Worm (Caenorhabditis elegans) whole organism, L1 larva: ENCODE results near the gene K09A11.1.

ENCODE experiments used
- C16A3.4 ChIP-seq: fragments of 150-350 bp; optimal IDR thresholded peaks from 2 replicates; lab custom pipeline; 2014; ENCODE audit warnings: missing biosample characterization, missing genetic modification characterization
- Y116A8C.19 ChIP-seq: sonication (generic microtip); optimal IDR thresholded peaks from 2 replicates; lab custom pipeline; 2016; ENCODE audit warnings: missing compliant biosample characterization, missing genetic modification characterization, borderline replicate concordance
- alr-1 ChIP-seq: fragments of 200-800 bp; sonication (Bioruptor generic); optimal IDR thresholded peaks from 2 replicates; lab custom pipeline; 2018; ENCODE audit warnings: borderline replicate concordance, mild to moderate bottlenecking, missing genetic modification characterization, missing compliant biosample characterization
- ama-1 ChIP-seq: fragments of 150-350 bp; optimal IDR thresholded peaks from 2 replicates; lab custom pipeline; 2014
- blmp-1 ChIP-seq: fragments of 150-350 bp; optimal IDR thresholded peaks from 2 replicates; lab custom pipeline; 2014; ENCODE audit warnings: missing biosample characterization, missing genetic modification characterization
- ceh-82 ChIP-seq, 3 experiments: fragments of 150-350 bp in 1 of 3; sonication (generic microtip) in 2 of 3; optimal IDR thresholded peaks; 2 replicates each; lab custom pipeline; 2014 to 2017; ENCODE audit warnings: missing biosample characterization in 3 of 3, missing genetic modification characterization in 3 of 3
- ceh-90 ChIP-seq: sonication (generic microtip); optimal IDR thresholded peaks from 2 replicates; lab custom pipeline; 2016; ENCODE audit warnings: missing genetic modification characterization, missing compliant biosample characterization
- ces-1 ChIP-seq: fragments of 150-350 bp; optimal IDR thresholded peaks from 2 replicates; lab custom pipeline; 2014; ENCODE audit warnings: missing biosample characterization, missing genetic modification reagents, missing genetic modification characterization
- dpl-1 ChIP-seq, 3 experiments: fragments of 150-350 bp in 2 of 3; sonication (generic microtip) in 1 of 3; optimal IDR thresholded peaks; 2 replicates each; lab custom pipeline; 2014 to 2017; ENCODE audit warnings: missing biosample characterization in 3 of 3, missing genetic modification characterization in 3 of 3, missing genetic modification reagents in 3 of 3
- dsc-1 ChIP-seq: sonication (generic microtip); optimal IDR thresholded peaks from 2 replicates; lab custom pipeline; 2016; ENCODE audit warnings: mild to moderate bottlenecking, missing genetic modification characterization, missing compliant biosample characterization
- efl-1 ChIP-seq, 4 experiments: fragments of 150-350 bp; optimal IDR thresholded peaks in 3 of 4; peaks in 1 of 4; 1 replicate in 1 of 4; 2 replicates in 3 of 4; lab custom pipeline; 2014; ENCODE audit warnings: missing biosample characterization in 2 of 4, missing genetic modification characterization in 2 of 4, missing genetic modification reagents in 2 of 4
- efl-3 ChIP-seq: fragments of 200-800 bp; sonication (Bioruptor generic); optimal IDR thresholded peaks from 2 replicates; lab custom pipeline; 2018; ENCODE audit warnings: mild to moderate bottlenecking, missing genetic modification characterization, missing compliant biosample characterization
- egl-27 ChIP-seq, 2 experiments: fragments of 150-350 bp in 1 of 2; sonication (generic microtip); optimal IDR thresholded peaks; 3 replicates each; lab custom pipeline; 2017 to 2018; ENCODE audit warnings: missing biosample characterization in 2 of 2, missing genetic modification characterization in 2 of 2, missing genetic modification reagents in 2 of 2
- elt-2 ChIP-seq: sonication (generic microtip); optimal IDR thresholded peaks from 2 replicates; lab custom pipeline; 2016; ENCODE audit warnings: missing genetic modification characterization, mild to moderate bottlenecking, inconsistent platforms, missing compliant biosample characterization, missing genetic modification reagents
- elt-3 ChIP-seq, 6 experiments: fragments of 150-350 bp in 1 of 6; sonication (generic microtip); optimal IDR thresholded peaks; 2 replicates each; lab custom pipeline; 2017 to 2018; ENCODE audit warnings: missing biosample characterization in 6 of 6, missing genetic modification characterization in 6 of 6, inconsistent platforms in 1 of 6
- fkh-8 ChIP-seq: sonication (generic microtip); optimal IDR thresholded peaks from 2 replicates; lab custom pipeline; 2016; ENCODE audit warnings: mild to moderate bottlenecking, missing genetic modification characterization, missing compliant biosample characterization
- fos-1 ChIP-seq: fragments of 150-350 bp; optimal IDR thresholded peaks from 2 replicates; lab custom pipeline; 2014; ENCODE audit warnings: missing biosample characterization, missing genetic modification characterization
- grh-1 ChIP-seq: fragments of 200-800 bp; sonication (Bioruptor generic); IDR thresholded peaks from 2 replicates; pipeline ENCODE4 v1.3.6; 2022; ENCODE audit warnings: missing genetic modification reagents, missing genetic modification characterization, missing compliant biosample characterization
- hlh-4 ChIP-seq: sonication (generic microtip); optimal IDR thresholded peaks from 2 replicates; lab custom pipeline; 2016; ENCODE audit warnings: mild to moderate bottlenecking, missing genetic modification characterization, missing compliant biosample characterization
- hpl-2 ChIP-seq: fragments of 150-350 bp; optimal IDR thresholded peaks from 2 replicates; lab custom pipeline; 2014; ENCODE audit warnings: missing biosample characterization, missing genetic modification reagents, missing genetic modification characterization
- lin-14 ChIP-seq: fragments of 200-800 bp; sonication (Bioruptor generic); optimal IDR thresholded peaks from 2 replicates; lab custom pipeline; 2018; ENCODE audit warnings: mild to moderate bottlenecking, missing genetic modification characterization, moderate library complexity, missing compliant biosample characterization
- lin-35 ChIP-seq, 2 experiments: fragments of 150-350 bp; optimal IDR thresholded peaks; 2 replicates each; lab custom pipeline; 2014; ENCODE audit warnings: missing biosample characterization in 2 of 2, missing genetic modification characterization in 2 of 2, missing genetic modification reagents in 2 of 2
- lin-39 ChIP-seq: fragments of 150-350 bp; optimal IDR thresholded peaks from 2 replicates; lab custom pipeline; 2014; ENCODE audit warnings: missing biosample characterization, missing genetic modification reagents, missing genetic modification characterization
- lsy-2 ChIP-seq, 2 experiments: fragments of 150-350 bp; optimal IDR thresholded peaks; 2 replicates each; lab custom pipeline; 2014; ENCODE audit warnings: missing biosample characterization in 2 of 2, missing genetic modification characterization in 2 of 2
- mdl-1 ChIP-seq, 2 experiments: fragments of 150-350 bp; optimal IDR thresholded peaks; 2 replicates each; lab custom pipeline; 2014 to 2017; ENCODE audit warnings: missing biosample characterization in 2 of 2, missing genetic modification characterization in 2 of 2, inconsistent platforms in 1 of 2
- mep-1 ChIP-seq: fragments of 150-350 bp; optimal IDR thresholded peaks from 2 replicates; lab custom pipeline; 2014; ENCODE audit warnings: missing biosample characterization, missing genetic modification characterization
- nhr-12 ChIP-seq: sonication (generic microtip); optimal IDR thresholded peaks from 2 replicates; lab custom pipeline; 2017; ENCODE audit warnings: missing biosample characterization, missing genetic modification characterization
- nhr-19 ChIP-seq: fragments of 200-800 bp; sonication (Bioruptor generic); conservative IDR thresholded peaks from 2 replicates; pipeline ENCODE4 v1.3.6; 2022; ENCODE audit warnings: missing genetic modification characterization, missing compliant biosample characterization
- nhr-20 ChIP-seq: sonication (generic microtip); optimal IDR thresholded peaks from 2 replicates; lab custom pipeline; 2016; ENCODE audit warnings: mild to moderate bottlenecking, missing genetic modification characterization, missing compliant biosample characterization
- nhr-237 ChIP-seq: fragments of 150-350 bp; optimal IDR thresholded peaks from 2 replicates; lab custom pipeline; 2014; ENCODE audit warnings: missing biosample characterization, missing genetic modification characterization
- nhr-71 ChIP-seq: sonication (generic microtip); optimal IDR thresholded peaks from 2 replicates; lab custom pipeline; 2016; ENCODE audit warnings: mild to moderate bottlenecking, missing genetic modification characterization, moderate library complexity, missing compliant biosample characterization
- nhr-77 ChIP-seq: fragments of 150-350 bp; optimal IDR thresholded peaks from 2 replicates; lab custom pipeline; 2014; ENCODE audit warnings: missing biosample characterization, missing genetic modification characterization
- nhr-85 ChIP-seq: sonication (generic microtip); peaks from one replicate; lab custom pipeline; 2016; ENCODE audit warnings: missing genetic modification characterization, inconsistent platforms, missing compliant biosample characterization
- nhr-90 ChIP-seq: sonication (generic microtip); optimal IDR thresholded peaks from 2 replicates; lab custom pipeline; 2016; ENCODE audit warnings: mild to moderate bottlenecking, missing genetic modification characterization, missing compliant biosample characterization; ENCODE audit not compliant: poor library complexity
- rnt-1 ChIP-seq: sonication (generic microtip); optimal IDR thresholded peaks from 2 replicates; lab custom pipeline; 2016; ENCODE audit warnings: mild to moderate bottlenecking, missing genetic modification characterization, moderate library complexity, missing compliant biosample characterization
- snu-23 ChIP-seq: sonication (generic microtip); optimal IDR thresholded peaks from 2 replicates; lab custom pipeline; 2016; ENCODE audit warnings: missing genetic modification characterization, missing compliant biosample characterization
- sox-4 ChIP-seq: sonication (generic microtip); optimal IDR thresholded peaks from 2 replicates; lab custom pipeline; 2016; ENCODE audit warnings: missing genetic modification characterization, missing compliant biosample characterization
- sptf-1 ChIP-seq: fragments of 150-350 bp; optimal IDR thresholded peaks from 2 replicates; lab custom pipeline; 2014; ENCODE audit warnings: missing biosample characterization, missing genetic modification characterization
- swsn-7 ChIP-seq: sonication (generic microtip); optimal IDR thresholded peaks from 2 replicates; lab custom pipeline; 2016; ENCODE audit warnings: missing genetic modification characterization, missing compliant biosample characterization
- tbx-2 ChIP-seq: sonication (generic microtip); optimal IDR thresholded peaks from 2 replicates; lab custom pipeline; 2016; ENCODE audit warnings: missing genetic modification characterization, missing compliant biosample characterization
- tlp-1 ChIP-seq: fragments of 150-350 bp; optimal IDR thresholded peaks from 2 replicates; lab custom pipeline; 2014; ENCODE audit warnings: missing biosample characterization, missing genetic modification characterization
- unc-130 ChIP-seq: fragments of 150-350 bp; optimal IDR thresholded peaks from 2 replicates; lab custom pipeline; 2017; ENCODE audit warnings: missing biosample characterization, missing genetic modification characterization, inconsistent platforms
- unc-86 ChIP-seq: sonication (generic microtip); optimal IDR thresholded peaks from 2 replicates; lab custom pipeline; 2016; ENCODE audit warnings: missing genetic modification characterization, missing compliant biosample characterization
- unc-98 ChIP-seq: fragments of 200-800 bp; sonication (Bioruptor generic); IDR thresholded peaks from 2 replicates; pipeline ENCODE4 v1.3.6; 2022; ENCODE audit warnings: missing genetic modification characterization, missing compliant biosample characterization
- vab-15 ChIP-seq: sonication (generic microtip); optimal IDR thresholded peaks from 2 replicates; lab custom pipeline; 2017; ENCODE audit warnings: missing genotype, mild to moderate bottlenecking, missing genetic modification characterization, missing compliant biosample characterization
- xbp-1 ChIP-seq: sonication (generic microtip); optimal IDR thresholded peaks from 2 replicates; lab custom pipeline; 2016; ENCODE audit warnings: missing genetic modification characterization, missing compliant biosample characterization
- zag-1 ChIP-seq: fragments of 150-350 bp; optimal IDR thresholded peaks from 2 replicates; lab custom pipeline; 2014; ENCODE audit warnings: missing biosample characterization, missing genetic modification characterization
- ztf-11 ChIP-seq, 2 experiments: sonication (generic microtip); optimal IDR thresholded peaks; 2 replicates each; lab custom pipeline; 2016 to 2017; ENCODE audit warnings: missing genetic modification characterization in 2 of 2, missing biosample characterization in 1 of 2, missing compliant biosample characterization in 1 of 2

The K09A11.1 gene

ce11 chrX:13250163-13250562 lies 12.1 kb upstream of the K09A11.1 start:
- TF ChIP-seq C16A3.4 (tag; lab: Kevin White, UChicago) (peak; percentile 53), dpl-1 (GFP tag; optimal IDR thresholded peaks at IDR 0.05; lab: Kevin White, UChicago) (peak in 1 of 3 experiments; percentile 7), lsy-2 (tag; optimal IDR thresholded peaks at IDR 0.05; lab: Kevin White, UChicago) (peak in 1 of 2 experiments; percentile 30), nhr-19 (GFP tag; lab: Robert Waterston, UW) (peak; percentile 29; the same call in 1 of the 2 replicates), elt-2 (tag; lab: Kevin White, UChicago) (peak; percentile 76), rnt-1 (tag; lab: Kevin White, UChicago) (peak; percentile 23), elt-3 (tag; optimal IDR thresholded peaks at IDR 0.05; lab: Kevin White, UChicago) (peak in 5 of 6 experiments; percentile 37 to 85 (median 79)), hlh-4 (no peak), lin-35 (GFP tag; optimal IDR thresholded peaks at IDR 0.05; lab: Kevin White, UChicago) (peak in 1 of 2 experiments; percentile 64), lin-14 (GFP tag; lab: Kevin White, UChicago) (peak; percentile 85), nhr-85 (peak; percentile 95), grh-1 (GFP tag; lab: Robert Waterston, UW) (0 out of 2 replicates have a peak, but pooled peaks have one; percentile 7), nhr-77 (tag; lab: Kevin White, UChicago) (peak; percentile 64), nhr-20 (tag; lab: Kevin White, UChicago) (peak; percentile 89), nhr-90 (tag; lab: Kevin White, UChicago) (peak; percentile 64), tbx-2 (tag; lab: Kevin White, UChicago) (peak; percentile 58), egl-27 (tag; optimal IDR thresholded peaks at IDR 0.05; lab: Kevin White, UChicago) (peak; percentile 27 to 33), Y116A8C.19 (no peak), snu-23 (GFP tag; lab: Kevin White, UChicago) (peak; percentile 75), blmp-1 (tag; lab: Kevin White, UChicago) (peak; percentile 91), hpl-2 (GFP tag; lab: Kevin White, UChicago) (no peak), ceh-82 (tag; optimal IDR thresholded peaks at IDR 0.05; lab: Kevin White, UChicago) (peak in 1 of 3 experiments; percentile 6), unc-86 (no peak), fos-1 (tag; lab: Kevin White, UChicago) (no peak), nhr-71 (tag; lab: Kevin White, UChicago) (peak; percentile 74), unc-130 (peak; percentile 63), swsn-7 (tag; lab: Kevin White, UChicago) (peak; percentile 25), mdl-1 (tag; optimal IDR thresholded peaks at IDR 0.05; lab: Kevin White, UChicago) (peak in 1 of 2 experiments; percentile 91), zag-1 (tag; lab: Kevin White, UChicago) (no peak)

- TF ChIP-seq lin-39 (tag; lab: Kevin White, UChicago) (no peak), mep-1 (tag; lab: Kevin White, UChicago) (peak; percentile 85), hlh-4 (no peak), ama-1 (no peak), hpl-2 (GFP tag; lab: Kevin White, UChicago) (no peak), sox-4 (tag; lab: Kevin White, UChicago) (no peak), nhr-85 (peak; percentile 87), ztf-11 (tag; optimal IDR thresholded peaks at IDR 0.05; lab: Kevin White, UChicago) (no peak), nhr-237 (tag; lab: Kevin White, UChicago) (peak; percentile 28), lsy-2 (tag; optimal IDR thresholded peaks at IDR 0.05; lab: Kevin White, UChicago) (peak; percentile 54 to 66), ces-1 (GFP tag; lab: Kevin White, UChicago) (no peak), dsc-1 (tag; lab: Kevin White, UChicago) (peak; percentile 56), vab-15 (tag; lab: Kevin White, UChicago) (peak; percentile 39), C16A3.4 (tag; lab: Kevin White, UChicago) (peak; percentile 54), efl-1 (optimal IDR thresholded peaks at IDR 0.05; lab: Kevin White, UChicago) (peak; percentile 34 to 39), efl-1 (GFP tag; optimal IDR thresholded peaks at IDR 0.05 in 1 of 2; lab: Kevin White, UChicago) (peak in 1 of 2 experiments; percentile 46), lin-35 (GFP tag; optimal IDR thresholded peaks at IDR 0.05; lab: Kevin White, UChicago) (peak; percentile 64 to 74), fkh-8 (peak; percentile 53), blmp-1 (tag; lab: Kevin White, UChicago) (peak; percentile 49), nhr-12 (tag; lab: Kevin White, UChicago) (no peak), elt-2 (tag; lab: Kevin White, UChicago) (no peak), xbp-1 (tag; lab: Kevin White, UChicago) (peak; percentile 62), efl-3 (GFP tag; lab: Kevin White, UChicago) (no peak), fos-1 (tag; lab: Kevin White, UChicago) (peak; percentile 40), ceh-90 (tag; lab: Kevin White, UChicago) (no peak), alr-1 (no peak), nhr-90 (tag; lab: Kevin White, UChicago) (peak; percentile 19), sptf-1 (tag; lab: Kevin White, UChicago) (no peak), tlp-1 (tag; lab: Kevin White, UChicago) (no peak), elt-3 (tag; optimal IDR thresholded peaks at IDR 0.05; lab: Kevin White, UChicago) (peak in 2 of 6 experiments; percentile 8 to 28), unc-98 (GFP tag; lab: Robert Waterston, UW) (no peak), unc-130 (no peak)
Measured at ce11 chrX:13251354-13251843, 10.9 kb upstream of the K09A11.1 start.
